Worm (Caenorhabditis elegans): ENCODE results near the gene C03B1.4.

ce11 chrX:6382930-6383329, 18.6 kb downstream of the C03B1.4 start:
- TF ChIP-seq W03F9.2 (tag; optimal IDR thresholded peaks at IDR 0.05) = no peak
- no peak for TF ChIP-seq him-1 (tag; optimal IDR thresholded peaks at IDR 0.05)
